Fruit fly (Drosophila melanogaster): ENCODE results near the gene CG12994.

CG12994 gene

dm6 chrX:17491184-17491583 lies 47.4 kb upstream of the CG12994 start (continued):
- no peak for TF ChIP-seq CG6654 (GFP tag; optimal IDR thresholded peaks at IDR 0.05)
- TF ChIP-seq C15 (GFP tag; IDR thresholded peaks at IDR 0.05) = 0 out of 3 replicates have a peak, but pooled peaks have one; percentile 46
- peak; percentile 13 for TF ChIP-seq CG12744 (GFP tag; optimal IDR thresholded peaks at IDR 0.05)
- no peak for TF ChIP-seq Gsc (GFP tag; IDR thresholded peaks at IDR 0.05)
- no peak; the same call in 1 of the 2 replicates for TF ChIP-seq peb (GFP tag; IDR thresholded peaks at IDR 0.05)
- TF ChIP-seq dm (GFP tag; optimal IDR thresholded peaks at IDR 0.05) = no peak
- TF ChIP-seq her (GFP tag; optimal IDR thresholded peaks at IDR 0.05) = no peak
- no peak for TF ChIP-seq schlank (tag; optimal IDR thresholded peaks at IDR 0.05)
- no peak for TF ChIP-seq caup (GFP tag; optimal IDR thresholded peaks at IDR 0.05; ENCODE audit: severe bottlenecking)
- peak; percentile 45 for TF ChIP-seq bcd (GFP tag; optimal IDR thresholded peaks at IDR 0.05)
- TF ChIP-seq Pdp1 (GFP tag; optimal IDR thresholded peaks at IDR 0.05) = peak; percentile 37 to 40
- TF ChIP-seq nau (GFP tag; optimal IDR thresholded peaks at IDR 0.05) = no peak
- no peak for TF ChIP-seq ERR (GFP tag; optimal IDR thresholded peaks at IDR 0.05)
- TF ChIP-seq Ptx1 (GFP tag; IDR thresholded peaks at IDR 0.05) = peak; percentile 64
- peak; percentile 45 for TF ChIP-seq ind (GFP tag; optimal IDR thresholded peaks at IDR 0.05)
- TF ChIP-seq ro (GFP tag; IDR thresholded peaks at IDR 0.05) = peak; percentile 34; the same call in 1 of the 2 replicates
- TF ChIP-seq CG30431 (GFP tag; optimal IDR thresholded peaks at IDR 0.05) = peak; percentile 55
- no peak for TF ChIP-seq jigr1 (GFP tag; IDR thresholded peaks at IDR 0.05)
- TF ChIP-seq CG2199 (GFP tag; IDR thresholded peaks at IDR 0.05) = peak; percentile 64; the same call in 1 of the 3 replicates
- TF ChIP-seq CG16813 (GFP tag; IDR thresholded peaks at IDR 0.05; ENCODE audit: partially characterized antibody) = no peak
- TF ChIP-seq Fer2 (tag; optimal IDR thresholded peaks at IDR 0.05) = no peak
- TF ChIP-seq nerfin-1 (tag; optimal IDR thresholded peaks at IDR 0.05) = no peak
- no peak for TF ChIP-seq pzg (GFP tag; optimal IDR thresholded peaks at IDR 0.05)
- no peak for TF ChIP-seq NC2α (GFP tag; optimal IDR thresholded peaks at IDR 0.05)
- peak; percentile 44; the same call in 2 of the 3 replicates for TF ChIP-seq B-H1 (GFP tag; IDR thresholded peaks at IDR 0.05)
- TF ChIP-seq pan (optimal IDR thresholded peaks at IDR 0.05) = no peak
- TF ChIP-seq pan (GFP tag; optimal IDR thresholded peaks at IDR 0.05 in 1 of 2, IDR thresholded peaks at IDR 0.05 in 1 of 2) = peak in 1 of 2 experiments; percentile 74
- no peak for TF ChIP-seq Kr (GFP tag; optimal IDR thresholded peaks at IDR 0.05)
- TF ChIP-seq CG8478 (optimal IDR thresholded peaks at IDR 0.05) = no peak
- TF ChIP-seq CG15479 (GFP tag; optimal IDR thresholded peaks at IDR 0.05) = no peak
- TF ChIP-seq bab2 (GFP tag; optimal IDR thresholded peaks at IDR 0.05) = peak; percentile 43
- TF ChIP-seq CG6813 (GFP tag; optimal IDR thresholded peaks at IDR 0.05) = peak; percentile 42
- TF ChIP-seq GATAe (GFP tag; conservative IDR thresholded peaks at IDR 0.05) = no peak
- TF ChIP-seq lmd (GFP tag; IDR thresholded peaks at IDR 0.05) = peak; percentile 67
- TF ChIP-seq CG14014 (GFP tag; IDR thresholded peaks at IDR 0.05) = no peak; the same call in 1 of the 2 replicates
- TF ChIP-seq Doc2 (GFP tag; IDR thresholded peaks at IDR 0.05) = no peak
- TF ChIP-seq CG10462 (GFP tag; optimal IDR thresholded peaks at IDR 0.05) = peak; percentile 26
- TF ChIP-seq TFAM (GFP tag; optimal IDR thresholded peaks at IDR 0.05) = no peak
- TF ChIP-seq mam (GFP tag; optimal IDR thresholded peaks at IDR 0.05) = peak; percentile 49
- no peak for TF ChIP-seq B-H2 (GFP tag; optimal IDR thresholded peaks at IDR 0.05)
- TF ChIP-seq crc (GFP tag; optimal IDR thresholded peaks at IDR 0.05) = no peak
- TF ChIP-seq sd (tag; optimal IDR thresholded peaks at IDR 0.05) = no peak
- TF ChIP-seq bigmax (GFP tag; optimal IDR thresholded peaks at IDR 0.05) = no peak
- peak; percentile 56 for TF ChIP-seq grau (tag; optimal IDR thresholded peaks at IDR 0.05)
- no peak for TF ChIP-seq hb (GFP tag; IDR thresholded peaks at IDR 0.05; ENCODE audit: partially characterized antibody)
- no peak for TF ChIP-seq ato (GFP tag; IDR thresholded peaks at IDR 0.05; ENCODE audit: partially characterized antibody)
- no peak for TF ChIP-seq CG33557 (GFP tag; optimal IDR thresholded peaks at IDR 0.05)
- TF ChIP-seq CG3163 (GFP tag; optimal IDR thresholded peaks at IDR 0.05) = no peak
- TF ChIP-seq pho (GFP tag; optimal IDR thresholded peaks at IDR 0.05) = peak; percentile 12
- TF ChIP-seq H2.0 (GFP tag; IDR thresholded peaks at IDR 0.05) = peak; percentile 72
- TF ChIP-seq Dll (GFP tag; IDR thresholded peaks at IDR 0.05; ENCODE audit: partially characterized antibody) = no peak
- TF ChIP-seq CG4730 (GFP tag; IDR thresholded peaks at IDR 0.05) = peak; percentile 61
